Fruit fly (Drosophila melanogaster) whole organism, adult: ENCODE results near the gene Gs1.

Source experiments
- CG5204 ChIP-seq: fragments of 200-800 bp; sonication (Bioruptor generic); optimal IDR thresholded peaks from 2 replicates; lab custom pipeline; 2016; ENCODE audit warnings: missing biosample characterization, missing genetic modification characterization
- Clk ChIP-seq: fragments of 200-800 bp; sonication (Bioruptor generic); optimal IDR thresholded peaks from 2 replicates; lab custom pipeline; 2017; ENCODE audit warnings: missing biosample characterization, missing genetic modification characterization
- cnc ChIP-seq, 2 experiments: fragments of >200 bp; optimal IDR thresholded peaks; 2 replicates each; lab custom pipeline; 2017
- kay ChIP-seq: fragments of 200-800 bp; sonication (Bioruptor generic); peaks from one replicate; lab custom pipeline; 2016; ENCODE audit warnings: missing biosample characterization, missing genetic modification characterization, borderline replicate concordance
- pad ChIP-seq: fragments of 200-800 bp; sonication (Bioruptor generic); optimal IDR thresholded peaks from 3 replicates; lab custom pipeline; 2017; ENCODE audit warnings: missing biosample characterization, missing genetic modification characterization, mild to moderate bottlenecking, moderate library complexity, missing genetic modification reagents
- tj ChIP-seq: fragments of 200-800 bp; sonication (Bioruptor generic); optimal IDR thresholded peaks from 3 replicates; lab custom pipeline; 2017; ENCODE audit warnings: missing biosample characterization, mild to moderate bottlenecking, missing genetic modification characterization, moderate library complexity
- toe ChIP-seq: fragments of 200-800 bp; sonication (Bioruptor generic); optimal IDR thresholded peaks from 2 replicates; lab custom pipeline; 2016; ENCODE audit warnings: missing biosample characterization, missing genetic modification characterization

dm6 chr2L:162208-162607 lies 30.3 kb downstream of the Gs1 start:
- no peak for TF ChIP-seq toe (GFP tag; lab: Kevin White, UChicago)
- no peak for TF ChIP-seq cnc (optimal IDR thresholded peaks at IDR 0.05; lab: Kevin White, UChicago)
- TF ChIP-seq pad (GFP tag; lab: Kevin White, UChicago): no peak
- TF ChIP-seq kay (GFP tag; lab: Kevin White, UChicago): no peak
- no peak for TF ChIP-seq CG5204 (GFP tag; lab: Kevin White, UChicago)
- no peak for TF ChIP-seq tj (GFP tag; lab: Kevin White, UChicago)
- TF ChIP-seq Clk (GFP tag; lab: Kevin White, UChicago): no peak
